Worm (Caenorhabditis elegans) whole organism, L4 larva: ENCODE data around the gene nspc-10.

ENCODE experiments used
- F10B5.3 ChIP-seq: sonication (generic microtip); optimal IDR thresholded peaks from 2 replicates; lab custom pipeline; 2016; ENCODE audit warnings: mild to moderate bottlenecking, missing genetic modification characterization, missing compliant biosample characterization
- F37D6.2 ChIP-seq: sonication (generic microtip); optimal IDR thresholded peaks from 2 replicates; lab custom pipeline; 2016; ENCODE audit warnings: mild to moderate bottlenecking, missing genetic modification characterization, missing compliant biosample characterization
- F44E2.7 ChIP-seq: fragments of 200-800 bp; sonication (Bioruptor generic); IDR thresholded peaks from 2 replicates; pipeline ENCODE4 v2.1.2; 2022; ENCODE audit warnings: missing genetic modification characterization, missing compliant biosample characterization
- T20F7.1 ChIP-seq: fragments of 200-800 bp; sonication (Bioruptor generic); optimal IDR thresholded peaks from 2 replicates; lab custom pipeline; 2018; ENCODE audit warnings: mild to moderate bottlenecking, missing genetic modification characterization, missing compliant biosample characterization
- Y105C5A.15 ChIP-seq: fragments of 200-800 bp; sonication (Bioruptor generic); IDR thresholded peaks from 2 replicates; pipeline ENCODE4 v1.3.6; 2022; ENCODE audit warnings: missing genetic modification characterization, missing compliant biosample characterization
- Y48G9A.11 ChIP-seq: fragments of 200-800 bp; sonication (Bioruptor generic); IDR thresholded peaks from 2 replicates; pipeline ENCODE4 v1.3.6; 2022; ENCODE audit warnings: missing genetic modification reagents, missing genetic modification characterization, missing compliant biosample characterization
- ZK337.2 ChIP-seq: fragments of 200-800 bp; sonication (Bioruptor generic); IDR thresholded peaks from 2 replicates; pipeline ENCODE4 v1.3.6; 2022; ENCODE audit warnings: missing genetic modification reagents, missing genetic modification characterization, missing compliant biosample characterization
- aha-1 ChIP-seq: fragments of 150-350 bp; peaks from one replicate; lab custom pipeline; 2014; ENCODE audit warnings: missing biosample characterization, missing genetic modification characterization
- ama-1 ChIP-seq: fragments of 150-350 bp; optimal IDR thresholded peaks from 2 replicates; lab custom pipeline; 2014; ENCODE audit warnings: inconsistent platforms, mixed read lengths
- attf-4 ChIP-seq: sonication (generic microtip); optimal IDR thresholded peaks from 3 replicates; lab custom pipeline; 2017; ENCODE audit warnings: missing biosample characterization, missing genetic modification characterization
- ceh-44 ChIP-seq: fragments of 200-800 bp; sonication (Bioruptor generic); IDR thresholded peaks from 2 replicates; pipeline ENCODE4 v1.3.6; 2022; ENCODE audit warnings: missing genetic modification reagents, missing genetic modification characterization, missing compliant biosample characterization
- ceh-82 ChIP-seq: sonication (generic microtip); optimal IDR thresholded peaks from 2 replicates; lab custom pipeline; 2017; ENCODE audit warnings: missing biosample characterization, missing genetic modification characterization
- ces-1 ChIP-seq: fragments of 150-350 bp; sonication (generic microtip); optimal IDR thresholded peaks from 4 replicates; lab custom pipeline; 2014; ENCODE audit warnings: missing biosample characterization, missing genetic modification reagents, missing genetic modification characterization
- cey-2 ChIP-seq: sonication (generic microtip); optimal IDR thresholded peaks from 3 replicates; lab custom pipeline; 2017; ENCODE audit warnings: missing genetic modification characterization, mild to moderate bottlenecking, missing compliant biosample characterization, antibody characterized with exemption, borderline replicate concordance; ENCODE audit not compliant: insufficient read depth
- daf-12 ChIP-seq: fragments of 150-350 bp; optimal IDR thresholded peaks from 2 replicates; lab custom pipeline; 2014; ENCODE audit warnings: missing biosample characterization, missing genetic modification reagents, missing genetic modification characterization
- daf-16 ChIP-seq, 3 experiments: sonication (generic microtip); optimal IDR thresholded peaks; 2 replicates each; lab custom pipeline; 2016 to 2017; ENCODE audit warnings: missing genetic modification characterization in 3 of 3, missing genetic modification reagents in 3 of 3, mild to moderate bottlenecking in 2 of 3, missing compliant biosample characterization in 2 of 3, missing biosample characterization in 1 of 3, moderate library complexity in 1 of 3
- daf-19 ChIP-seq: fragments of 200-800 bp; sonication (Bioruptor generic); conservative IDR thresholded peaks from 2 replicates; pipeline ENCODE4 v1.3.6; 2022; ENCODE audit warnings: missing genetic modification characterization, missing compliant biosample characterization
- dpl-1 ChIP-seq: fragments of 150-350 bp; optimal IDR thresholded peaks from 2 replicates; lab custom pipeline; 2014; ENCODE audit warnings: missing biosample characterization, missing genetic modification reagents, missing genetic modification characterization
- dve-1 ChIP-seq: sonication (generic microtip); optimal IDR thresholded peaks from 2 replicates; lab custom pipeline; 2017; ENCODE audit warnings: antibody characterized with exemption, mild to moderate bottlenecking, missing genetic modification characterization, missing compliant biosample characterization; ENCODE audit not compliant: insufficient read depth
- fkh-10 ChIP-seq: fragments of 150-350 bp; optimal IDR thresholded peaks from 2 replicates; lab custom pipeline; 2014; ENCODE audit warnings: missing biosample characterization, missing genetic modification reagents, missing genetic modification characterization
- gei-8 ChIP-seq: fragments of 200-800 bp; sonication (Bioruptor generic); optimal IDR thresholded peaks from 2 replicates; lab custom pipeline; 2018; ENCODE audit warnings: mild to moderate bottlenecking, missing genetic modification characterization, missing compliant biosample characterization
- hmg-1.1 ChIP-seq: fragments of 200-800 bp; sonication (Bioruptor generic); IDR thresholded peaks from 2 replicates; pipeline ENCODE4 v1.3.6; 2022; ENCODE audit warnings: missing genetic modification reagents, missing genetic modification characterization, missing compliant biosample characterization
- lin-1 ChIP-seq: fragments of 200-800 bp; sonication (Bioruptor generic); IDR thresholded peaks from 2 replicates; pipeline ENCODE4 v1.3.6; 2022; ENCODE audit warnings: missing genetic modification reagents, missing genetic modification characterization, missing compliant biosample characterization
- lin-13 ChIP-seq: fragments of 150-350 bp; optimal IDR thresholded peaks from 2 replicates; lab custom pipeline; 2014; ENCODE audit warnings: missing biosample characterization, missing genetic modification reagents, missing genetic modification characterization
- lin-29 ChIP-seq: fragments of 200-800 bp; sonication (Bioruptor generic); IDR thresholded peaks from 2 replicates; pipeline ENCODE4 v1.3.6; 2022; ENCODE audit warnings: missing genetic modification reagents, missing genetic modification characterization, missing compliant biosample characterization
- lin-38 ChIP-seq: fragments of 200-800 bp; sonication (Bioruptor generic); IDR thresholded peaks from 2 replicates; pipeline ENCODE4 v1.3.6; 2022; ENCODE audit warnings: missing genetic modification reagents, missing genetic modification characterization, missing compliant biosample characterization
- lir-3 ChIP-seq: sonication (generic microtip); optimal IDR thresholded peaks from 2 replicates; lab custom pipeline; 2016; ENCODE audit warnings: mild to moderate bottlenecking, missing genetic modification characterization, missing compliant biosample characterization
- lsy-2 ChIP-seq, 2 experiments: fragments of 150-350 bp in 1 of 2; sonication (generic microtip) in 1 of 2; optimal IDR thresholded peaks; 2 replicates each; lab custom pipeline; 2014 to 2017; ENCODE audit warnings: missing biosample characterization in 2 of 2, missing genetic modification characterization in 2 of 2
- mes-2 ChIP-seq: sonication (generic microtip); optimal IDR thresholded peaks from 2 replicates; lab custom pipeline; 2016; ENCODE audit warnings: missing genotype, mild to moderate bottlenecking, missing genetic modification characterization, missing compliant biosample characterization; ENCODE audit not compliant: poor library complexity, severe bottlenecking
- nhr-102 ChIP-seq: sonication (generic microtip); optimal IDR thresholded peaks from 2 replicates; lab custom pipeline; 2016; ENCODE audit warnings: mild to moderate bottlenecking, missing genetic modification characterization, moderate library complexity, missing compliant biosample characterization
- nhr-11 ChIP-seq: fragments of 150-350 bp; optimal IDR thresholded peaks from 2 replicates; lab custom pipeline; 2014; ENCODE audit warnings: missing biosample characterization, missing genetic modification characterization
- nhr-28 ChIP-seq: fragments of 150-350 bp; optimal IDR thresholded peaks from 2 replicates; lab custom pipeline; 2014; ENCODE audit warnings: missing biosample characterization, missing genetic modification characterization
- nhr-77 ChIP-seq: fragments of 150-350 bp; optimal IDR thresholded peaks from 2 replicates; lab custom pipeline; 2014; ENCODE audit warnings: missing biosample characterization, missing genetic modification characterization
- set-16 ChIP-seq: fragments of 200-800 bp; sonication (Bioruptor generic); IDR thresholded peaks from 2 replicates; pipeline ENCODE4 v1.3.6; 2022; ENCODE audit warnings: missing genetic modification reagents, missing genetic modification characterization, missing compliant biosample characterization
- snpc-1.2 ChIP-seq: fragments of 200-800 bp; sonication (Bioruptor generic); IDR thresholded peaks from 2 replicates; pipeline ENCODE4 v1.3.6; 2022; ENCODE audit warnings: missing genetic modification reagents, missing genetic modification characterization, missing compliant biosample characterization
- snpc-4 ChIP-seq: fragments of 150-350 bp; optimal IDR thresholded peaks from 2 replicates; lab custom pipeline; 2014; ENCODE audit warnings: missing biosample characterization, missing genetic modification characterization
- spr-1 ChIP-seq: sonication (generic microtip); optimal IDR thresholded peaks from 2 replicates; lab custom pipeline; 2016; ENCODE audit warnings: mild to moderate bottlenecking, missing genetic modification characterization, missing compliant biosample characterization
- unc-130 ChIP-seq: sonication (generic microtip); optimal IDR thresholded peaks from 2 replicates; lab custom pipeline; 2016; ENCODE audit warnings: missing genetic modification reagents, missing genetic modification characterization, missing compliant biosample characterization
- unc-39 ChIP-seq: sonication (generic microtip); optimal IDR thresholded peaks from 2 replicates; lab custom pipeline; 2017; ENCODE audit warnings: missing biosample characterization, missing genetic modification characterization
- unc-62 ChIP-seq, 3 experiments: fragments of 150-350 bp in 1 of 3; sonication (generic microtip); optimal IDR thresholded peaks in 2 of 3; peaks in 1 of 3; 1 replicate in 1 of 3; 2 replicates in 2 of 3; lab custom pipeline; 2014 to 2017; ENCODE audit warnings: missing biosample characterization in 3 of 3, missing genetic modification characterization in 3 of 3, missing genetic modification reagents in 3 of 3, missing genotype in 1 of 3
- zag-1 ChIP-seq: fragments of 150-350 bp; optimal IDR thresholded peaks from 2 replicates; lab custom pipeline; 2014; ENCODE audit warnings: missing biosample characterization, missing genetic modification characterization
- zfp-2 ChIP-seq: sonication (generic microtip); optimal IDR thresholded peaks from 2 replicates; lab custom pipeline; 2016; ENCODE audit warnings: mild to moderate bottlenecking, missing genetic modification characterization, missing compliant biosample characterization
- zip-11 ChIP-seq: fragments of 200-800 bp; sonication (Bioruptor generic); IDR thresholded peaks from 2 replicates; pipeline ENCODE4 v1.3.6; 2022; ENCODE audit warnings: missing genetic modification characterization, missing compliant biosample characterization
- ztf-7 ChIP-seq: fragments of 150-350 bp; optimal IDR thresholded peaks from 2 replicates; lab custom pipeline; 2014; ENCODE audit warnings: missing biosample characterization, missing genetic modification characterization

The nspc-10 gene

DNA sequence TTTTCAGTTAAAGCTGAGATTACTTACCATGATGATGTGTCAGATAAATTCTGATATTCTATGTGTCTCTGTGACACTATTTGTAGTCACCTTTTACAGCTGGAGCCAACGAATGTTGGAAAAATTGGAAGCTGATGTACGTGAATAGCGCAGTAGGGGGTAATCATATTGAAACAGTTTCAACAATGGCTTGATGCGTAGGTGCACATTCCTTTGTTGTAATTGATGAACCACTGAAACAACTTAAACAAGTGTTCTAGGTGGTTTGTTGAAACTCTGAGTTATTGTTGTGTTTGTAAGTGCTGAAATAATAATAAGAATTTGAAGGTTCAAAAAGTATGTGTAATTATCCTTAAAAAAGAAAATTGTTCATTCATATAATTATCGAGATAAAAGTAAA, 13.2 kb downstream of the nspc-10 start, which contains the start of gene nspc-12:
TSS of gene nspc-12 (minus strand) at position 101 of the 400 bp plus-strand sequence.
- TF ChIP-seq dve-1 (tag; lab: Kevin White, UChicago), result no peak
- TF ChIP-seq nhr-11 (tag; lab: Kevin White, UChicago), result no peak
- no peak for TF ChIP-seq daf-12 (tag; lab: Kevin White, UChicago)
- no peak for TF ChIP-seq lir-3 (tag; lab: Kevin White, UChicago)
- no peak for TF ChIP-seq ceh-44 (GFP tag; lab: Robert Waterston, UW)
- no peak for TF ChIP-seq snpc-4
- TF ChIP-seq ces-1 (GFP tag; lab: Kevin White, UChicago), result no peak
- no peak for TF ChIP-seq ceh-82 (tag; lab: Kevin White, UChicago)
- no peak for TF ChIP-seq Y105C5A.15 (GFP tag; lab: Robert Waterston, UW)
- no peak for TF ChIP-seq cey-2 (tag; lab: Kevin White, UChicago)
- no peak for TF ChIP-seq lin-13 (GFP tag; lab: Kevin White, UChicago)
- no peak for TF ChIP-seq unc-39 (tag; lab: Kevin White, UChicago)
- no peak for TF ChIP-seq spr-1 (tag; lab: Kevin White, UChicago)
- TF ChIP-seq F37D6.2, result no peak
- TF ChIP-seq nhr-28 (tag; lab: Kevin White, UChicago), result no peak
- TF ChIP-seq set-16 (GFP tag; lab: Robert Waterston, UW), result no peak

- peak in 1 of 2 experiments; percentile 12 for TF ChIP-seq unc-62 (GFP tag; optimal IDR thresholded peaks at IDR 0.05 in 1 of 2; lab: Kevin White, UChicago)
- TF ChIP-seq unc-62 (tag; optimal IDR thresholded peaks at IDR 0.05; lab: Kevin White, UChicago), result no peak
- TF ChIP-seq hmg-1.1, result no peak
Observed at ce11 chrX:12357127-12357526, 13.7 kb downstream of the nspc-10 start, which contains the start of gene nspc-13. nspc-13 (plus strand) TSS chrX:12357427.

ce11 chrX:12358957-12359356, 15.5 kb downstream of the nspc-10 start, which contains the start of gene nspc-14:
nspc-14 (minus strand) TSS chrX:12359057.
- TF ChIP-seq daf-16 (GFP tag; optimal IDR thresholded peaks at IDR 0.05; lab: Kevin White, UChicago) (no peak), daf-16 (tag; optimal IDR thresholded peaks at IDR 0.05; lab: Kevin White, UChicago) (no peak), dpl-1 (GFP tag; lab: Kevin White, UChicago) (no peak), aha-1 (no peak), nhr-102 (tag; lab: Kevin White, UChicago) (no peak), mes-2 (tag; lab: Kevin White, UChicago) (no peak), ama-1 (lab: Kevin White, UChicago) (no peak), lsy-2 (tag; optimal IDR thresholded peaks at IDR 0.05; lab: Kevin White, UChicago) (no peak), attf-4 (no peak), nhr-77 (tag; lab: Kevin White, UChicago) (no peak), fkh-10 (GFP tag; lab: Kevin White, UChicago) (no peak), lin-13 (GFP tag; lab: Kevin White, UChicago) (no peak), F10B5.3 (no peak), zag-1 (tag; lab: Kevin White, UChicago) (no peak), ztf-7 (no peak), snpc-4 (no peak), snpc-1.2 (GFP tag; lab: Robert Waterston, UW) (no peak)

ce11 chrX:12360444-12360843, 17.0 kb downstream of the nspc-10 start, which contains the start of the genes nspc-15 and F19H6.6:
nspc-15 (plus strand) TSS chrX:12360744.
F19H6.6 (plus strand) TSS chrX:12360827.
- no peak for TF ChIP-seq lir-3 (tag; lab: Kevin White, UChicago)
- no peak for TF ChIP-seq unc-130

DNA sequence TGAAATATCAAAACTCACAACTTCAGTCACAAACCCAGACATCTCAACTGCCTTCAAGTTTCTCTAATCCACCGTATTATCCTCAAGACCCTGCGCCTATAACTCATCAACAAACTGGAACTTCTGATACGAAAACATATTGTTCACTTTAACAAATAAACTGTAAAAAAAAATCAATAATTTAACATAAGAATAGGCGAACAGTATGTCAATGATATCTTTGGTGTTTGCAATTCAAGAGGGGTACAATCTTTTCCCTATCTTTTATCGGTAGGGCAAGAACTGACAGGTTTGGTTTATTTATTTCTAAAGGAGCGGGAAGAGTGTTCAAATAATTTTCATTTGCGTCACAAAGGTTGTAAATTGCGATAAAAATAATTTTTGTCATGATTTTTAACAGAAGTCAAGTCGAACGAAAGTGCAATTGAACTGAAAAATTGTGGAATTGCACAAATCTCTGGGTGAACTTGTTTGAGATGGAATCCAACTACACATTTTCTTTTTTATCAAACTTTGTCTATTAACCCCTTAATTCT, 19.6 kb downstream of the nspc-10 start:
- TF ChIP-seq zip-11, result no peak
- peak; percentile 92 for TF ChIP-seq lin-1 (GFP tag; lab: Robert Waterston, UW)
- peak; percentile 99 for TF ChIP-seq nhr-102 (tag; lab: Kevin White, UChicago)
- peak; percentile 94 for TF ChIP-seq lir-3 (tag; lab: Kevin White, UChicago)
- peak; percentile 75 for TF ChIP-seq gei-8 (GFP tag; lab: Kevin White, UChicago)
- peak; percentile 83; the same call in 1 of the 2 replicates for TF ChIP-seq ZK337.2 (GFP tag; lab: Robert Waterston, UW)
- peak; percentile 94 for TF ChIP-seq lin-29 (GFP tag; lab: Robert Waterston, UW)
- peak; percentile 67 for TF ChIP-seq daf-19 (GFP tag; lab: Robert Waterston, UW)
- peak; percentile 84 for TF ChIP-seq lin-38
- peak; percentile 76 for TF ChIP-seq zfp-2 (tag; lab: Kevin White, UChicago)
- no peak for TF ChIP-seq F44E2.7 (GFP tag; lab: Robert Waterston, UW)
- TF ChIP-seq T20F7.1 (GFP tag; lab: Kevin White, UChicago), result peak; percentile 94
- TF ChIP-seq Y48G9A.11 (GFP tag; lab: Robert Waterston, UW), result no peak
